Worm (Caenorhabditis elegans) whole organism, L1 larva: ENCODE measurements around the gene F12A10.9.

ENCODE experiments used
- dpl-1 ChIP-seq, 3 experiments: fragments of 150-350 bp in 2 of 3; sonication (generic microtip) in 1 of 3; optimal IDR thresholded peaks; 2 replicates each; lab custom pipeline; 2014 to 2017; ENCODE audit warnings: missing biosample characterization in 3 of 3, missing genetic modification characterization in 3 of 3, missing genetic modification reagents in 3 of 3
- fkh-10 ChIP-seq: sonication (generic microtip); optimal IDR thresholded peaks from 2 replicates; lab custom pipeline; 2017; ENCODE audit warnings: missing biosample characterization, missing genetic modification reagents, missing genetic modification characterization
- lin-15B ChIP-seq: fragments of 150-350 bp; sonication (generic microtip); optimal IDR thresholded peaks from 3 replicates; lab custom pipeline; 2014; ENCODE audit warnings: missing biosample characterization, missing genetic modification characterization
- mef-2 ChIP-seq: fragments of 150-350 bp; optimal IDR thresholded peaks from 2 replicates; lab custom pipeline; 2014; ENCODE audit warnings: missing biosample characterization, missing genetic modification characterization

DNA sequence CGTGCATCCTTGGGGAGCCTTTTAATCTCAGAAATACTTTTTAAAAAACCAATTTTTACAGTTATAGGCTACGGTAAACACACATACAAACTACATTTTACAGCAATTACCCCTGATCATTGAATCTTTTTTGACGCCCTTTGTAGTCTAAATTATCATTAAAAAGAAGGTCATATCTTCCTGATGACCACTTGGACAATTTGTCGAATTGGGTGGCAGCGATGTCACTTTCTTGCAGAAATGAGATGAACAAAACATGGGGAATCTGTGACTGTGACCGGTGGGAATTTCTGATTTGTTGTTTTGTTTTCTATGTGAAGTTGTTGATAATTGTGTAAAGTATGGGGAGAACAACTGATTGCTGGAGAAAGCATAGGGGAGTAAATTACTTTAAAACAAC is 48.9 kb upstream of the F12A10.9 start:
- no peak for TF ChIP-seq mef-2 (tag; lab: Kevin White, UChicago)
- no peak for TF ChIP-seq fkh-10
- no peak for TF ChIP-seq lin-15B (tag; lab: Kevin White, UChicago)
- no peak for TF ChIP-seq dpl-1 (GFP tag; optimal IDR thresholded peaks at IDR 0.05; lab: Kevin White, UChicago)
